Worm (Caenorhabditis elegans) whole organism, young adult: ENCODE results near the gene cku-70.

ENCODE experiments used
- ama-1 ChIP-seq, 3 experiments: fragments of 150-350 bp in 1 of 3; sonication (generic microtip) in 2 of 3; optimal IDR thresholded peaks; 2 replicates each; lab custom pipeline; 2014 to 2018; ENCODE audit warnings: missing biosample characterization in 2 of 3, missing genetic modification characterization in 2 of 3, missing genetic modification reagents in 2 of 3
- bed-1 ChIP-seq: fragments of 200-800 bp; sonication (Bioruptor generic); IDR thresholded peaks from 2 replicates; pipeline ENCODE4 v1.3.6; 2022; ENCODE audit warnings: missing genetic modification reagents, missing genetic modification characterization, missing compliant biosample characterization
- egl-44 ChIP-seq: fragments of 200-800 bp; sonication (Bioruptor generic); IDR thresholded peaks from 2 replicates; pipeline ENCODE4 v1.3.6; 2022; ENCODE audit warnings: missing genetic modification reagents, missing genetic modification characterization, missing compliant biosample characterization
- mel-28 ChIP-seq: sonication (generic microtip); optimal IDR thresholded peaks from 2 replicates; lab custom pipeline; 2016; ENCODE audit warnings: borderline replicate concordance, mild to moderate bottlenecking, missing genetic modification characterization, missing compliant biosample characterization
- nhr-27 ChIP-seq: fragments of 200-800 bp; sonication (Bioruptor generic); optimal IDR thresholded peaks from 2 replicates; lab custom pipeline; 2018; ENCODE audit warnings: mild to moderate bottlenecking, missing genetic modification characterization, moderate library complexity, missing compliant biosample characterization
- repo-1 ChIP-seq: sonication (generic microtip); optimal IDR thresholded peaks from 2 replicates; lab custom pipeline; 2017; ENCODE audit warnings: mild to moderate bottlenecking, missing genetic modification characterization, missing compliant biosample characterization
- ztf-6 ChIP-seq: fragments of 200-800 bp; sonication (Bioruptor generic); IDR thresholded peaks from 2 replicates; pipeline ENCODE4 v1.3.6; 2022; ENCODE audit warnings: missing genetic modification reagents, missing genetic modification characterization, missing compliant biosample characterization

ce11 chrIII:11141791-11142490 lies 12.7 kb upstream of the cku-70 start, which contains the start of the genes Y47D3A.1 and pola-1:
- TF ChIP-seq ama-1 (optimal IDR thresholded peaks at IDR 0.05; lab: Kevin White, UChicago) (no peak), ama-1 (GFP tag; optimal IDR thresholded peaks at IDR 0.05; lab: Kevin White, UChicago) (no peak), egl-44 (GFP tag; lab: Robert Waterston, UW) (no peak), ztf-6 (GFP tag; lab: Robert Waterston, UW) (no peak), repo-1 (tag; lab: Kevin White, UChicago) (no peak), mel-28 (tag; lab: Kevin White, UChicago) (no peak), nhr-27 (tag; lab: Kevin White, UChicago) (no peak), bed-1 (GFP tag; lab: Robert Waterston, UW) (no peak)
